Worm (Caenorhabditis elegans): ENCODE results near the gene nphp-2.
A peak's percentile ranks its signal among the peaks of the same experiment; 100 is the strongest.

Gene nphp-2

ce11 chrV:1943465-1943864, 47.9 kb downstream of the nphp-2 start (continued):
- no peak for TF ChIP-seq ztf-11 (tag; optimal IDR thresholded peaks at IDR 0.05)
- peak in 1 of 2 experiments; percentile 38 for TF ChIP-seq lsy-2 (tag; optimal IDR thresholded peaks at IDR 0.05)
- TF ChIP-seq nhr-11 (tag; optimal IDR thresholded peaks at IDR 0.05) = no peak
- TF ChIP-seq madf-9 (GFP tag; conservative IDR thresholded peaks at IDR 0.05) = no peak
- no peak for TF ChIP-seq nhr-48 (tag; optimal IDR thresholded peaks at IDR 0.05)
- no peak for TF ChIP-seq nhr-237 (tag; optimal IDR thresholded peaks at IDR 0.05)
- no peak for TF ChIP-seq ceh-62 (tag; optimal IDR thresholded peaks at IDR 0.05)
- TF ChIP-seq madf-5 (GFP tag; IDR thresholded peaks at IDR 0.05) = no peak
- no peak for TF ChIP-seq lin-39 (tag; optimal IDR thresholded peaks at IDR 0.05)
- no peak for TF ChIP-seq dve-1 (tag; optimal IDR thresholded peaks at IDR 0.05; ENCODE audit: insufficient read depth)
- no peak for TF ChIP-seq snpc-4 (tag; optimal IDR thresholded peaks at IDR 0.05)
- no peak for TF ChIP-seq nhr-41 (GFP tag; IDR thresholded peaks at IDR 0.05)
- TF ChIP-seq egl-43 (GFP tag; IDR thresholded peaks at IDR 0.05) = no peak
- no peak for TF ChIP-seq hif-1 (tag; optimal IDR thresholded peaks at IDR 0.05)
- no peak for TF ChIP-seq Y75B8A.6 (GFP tag; IDR thresholded peaks at IDR 0.05)
- TF ChIP-seq jun-1 (tag; optimal IDR thresholded peaks at IDR 0.05) = no peak
- TF ChIP-seq arid-1 (GFP tag; conservative IDR thresholded peaks at IDR 0.05) = no peak
- no peak for TF ChIP-seq zfp-3 (GFP tag; conservative IDR thresholded peaks at IDR 0.05)
- no peak for TF ChIP-seq pha-4 (GFP tag; IDR thresholded peaks at IDR 0.05)
- TF ChIP-seq pha-4 (tag; optimal IDR thresholded peaks at IDR 0.05) = no peak
- no peak for TF ChIP-seq Y105C5A.15 (GFP tag; IDR thresholded peaks at IDR 0.05)
- TF ChIP-seq vab-7 (GFP tag; IDR thresholded peaks at IDR 0.05) = no peak
- TF ChIP-seq mes-2 (tag; optimal IDR thresholded peaks at IDR 0.05; ENCODE audit: poor library complexity, severe bottlenecking) = no peak
- TF ChIP-seq daf-16 (GFP tag; optimal IDR thresholded peaks at IDR 0.05) = no peak
- no peak for TF ChIP-seq daf-16 (tag; optimal IDR thresholded peaks at IDR 0.05)
- TF ChIP-seq ama-1 (optimal IDR thresholded peaks at IDR 0.05) = no peak
- TF ChIP-seq daf-12 (tag; optimal IDR thresholded peaks at IDR 0.05) = no peak
- no peak for TF ChIP-seq T20F7.1 (GFP tag; optimal IDR thresholded peaks at IDR 0.05)
- no peak for TF ChIP-seq mdt-29 (GFP tag; IDR thresholded peaks at IDR 0.05)
- no peak for TF ChIP-seq dmd-6 (GFP tag; IDR thresholded peaks at IDR 0.05)
- no peak for TF ChIP-seq nhr-111 (GFP tag; optimal IDR thresholded peaks at IDR 0.05)
- TF ChIP-seq dmd-9 (GFP tag; IDR thresholded peaks at IDR 0.05) = no peak
- no peak for TF ChIP-seq nhr-28 (tag; optimal IDR thresholded peaks at IDR 0.05)
- peak; percentile 52 for TF ChIP-seq hmg-1.1 (GFP tag; IDR thresholded peaks at IDR 0.05)
- TF ChIP-seq nhr-42 (GFP tag; IDR thresholded peaks at IDR 0.05) = no peak
- TF ChIP-seq aha-1 (tag) = peak; percentile 46
- no peak for TF ChIP-seq zip-2 (tag; optimal IDR thresholded peaks at IDR 0.05)
- no peak for TF ChIP-seq zfp-2 (tag; optimal IDR thresholded peaks at IDR 0.05)

ce11 chrV:1945875-1946274, 50.3 kb downstream of the nphp-2 start:
- TF ChIP-seq vab-7 (GFP tag; IDR thresholded peaks at IDR 0.05) (no peak), daf-16 (GFP tag; optimal IDR thresholded peaks at IDR 0.05) (no peak), daf-16 (tag; optimal IDR thresholded peaks at IDR 0.05) (no peak), daf-8 (GFP tag; IDR thresholded peaks at IDR 0.05) (no peak), Y5F2A.4 (GFP tag; optimal IDR thresholded peaks at IDR 0.05) (no peak), D1046.2 (GFP tag; IDR thresholded peaks at IDR 0.05) (no peak), R02D3.7 (tag; optimal IDR thresholded peaks at IDR 0.05) (no peak), hmg-1.1 (GFP tag; IDR thresholded peaks at IDR 0.05) (no peak), F44E2.7 (GFP tag; IDR thresholded peaks at IDR 0.05) (no peak), zfp-2 (tag; optimal IDR thresholded peaks at IDR 0.05) (no peak), lin-13 (GFP tag; optimal IDR thresholded peaks at IDR 0.05) (no peak), sdz-12 (GFP tag; optimal IDR thresholded peaks at IDR 0.05) (no peak), fos-1 (tag; optimal IDR thresholded peaks at IDR 0.05) (no peak), nhr-42 (GFP tag; IDR thresholded peaks at IDR 0.05) (no peak), mes-2 (tag; optimal IDR thresholded peaks at IDR 0.05; ENCODE audit: poor library complexity, severe bottlenecking) (no peak), ces-1 (GFP tag; optimal IDR thresholded peaks at IDR 0.05) (no peak)
